Worm (Caenorhabditis elegans) whole organism, young adult: ENCODE data around the gene fbxb-16.

Experiments
- B0019.2 ChIP-seq: fragments of 200-800 bp; sonication (Bioruptor generic); conservative IDR thresholded peaks from 2 replicates; pipeline ENCODE4 v1.3.6; 2022; ENCODE audit warnings: missing genetic modification reagents, missing genetic modification characterization, missing compliant biosample characterization
- B0261.1 ChIP-seq: sonication (generic microtip); optimal IDR thresholded peaks from 2 replicates; lab custom pipeline; 2016; ENCODE audit warnings: mild to moderate bottlenecking, missing genetic modification characterization, moderate library complexity, missing compliant biosample characterization
- C17E4.6 ChIP-seq: fragments of 200-800 bp; sonication (Bioruptor generic); IDR thresholded peaks from 2 replicates; pipeline ENCODE4 v1.3.6; 2022; ENCODE audit warnings: missing genetic modification reagents, missing genetic modification characterization, missing compliant biosample characterization
- F10E7.11 ChIP-seq: sonication (generic microtip); optimal IDR thresholded peaks from 2 replicates; lab custom pipeline; 2017; ENCODE audit warnings: mild to moderate bottlenecking, missing genetic modification characterization, moderate library complexity, missing compliant biosample characterization
- F33H1.4 ChIP-seq: fragments of 200-800 bp; sonication (Bioruptor generic); IDR thresholded peaks from 2 replicates; pipeline ENCODE4 v1.3.6; 2022; ENCODE audit warnings: missing genetic modification reagents, missing genetic modification characterization, missing compliant biosample characterization
- F37B4.10 ChIP-seq: fragments of 200-800 bp; sonication (Bioruptor generic); IDR thresholded peaks from 2 replicates; pipeline ENCODE4 v1.3.6; 2022; ENCODE audit warnings: missing genetic modification characterization, missing compliant biosample characterization
- F55B11.4 ChIP-seq: sonication (generic microtip); optimal IDR thresholded peaks from 2 replicates; lab custom pipeline; 2016; ENCODE audit warnings: missing compliant biosample characterization, missing genetic modification characterization, borderline replicate concordance; ENCODE audit not compliant: insufficient read depth
- K11D2.4 ChIP-seq: fragments of 200-800 bp; sonication (Bioruptor generic); IDR thresholded peaks from 2 replicates; pipeline ENCODE4 v1.3.6; 2022; ENCODE audit warnings: missing genetic modification reagents, missing genetic modification characterization, missing compliant biosample characterization
- Y79H2A.3 ChIP-seq: fragments of 200-800 bp; sonication (Bioruptor generic); conservative IDR thresholded peaks from 2 replicates; pipeline ENCODE4 v1.3.6; 2022; ENCODE audit warnings: missing genetic modification reagents, missing genetic modification characterization, missing compliant biosample characterization
- ama-1 ChIP-seq, 3 experiments: fragments of 150-350 bp in 1 of 3; sonication (generic microtip) in 2 of 3; optimal IDR thresholded peaks; 2 replicates each; lab custom pipeline; 2014 to 2018; ENCODE audit warnings: missing biosample characterization in 2 of 3, missing genetic modification characterization in 2 of 3, missing genetic modification reagents in 2 of 3
- aptf-2 ChIP-seq: fragments of 200-800 bp; sonication (Bioruptor generic); conservative IDR thresholded peaks from 2 replicates; pipeline ENCODE4 v1.3.6; 2022; ENCODE audit warnings: missing genetic modification reagents, missing genetic modification characterization, missing compliant biosample characterization
- aptf-3 ChIP-seq: fragments of 200-800 bp; sonication (Bioruptor generic); IDR thresholded peaks from 2 replicates; pipeline ENCODE4 v1.3.6; 2022; ENCODE audit warnings: missing genetic modification characterization, missing compliant biosample characterization
- atf-7 ChIP-seq: sonication (generic microtip); optimal IDR thresholded peaks from 2 replicates; lab custom pipeline; 2017; ENCODE audit warnings: mild to moderate bottlenecking, missing genetic modification characterization, missing compliant biosample characterization
- attf-3 ChIP-seq: fragments of 200-800 bp; sonication (Bioruptor generic); conservative IDR thresholded peaks from 2 replicates; pipeline ENCODE4 v1.3.6; 2022; ENCODE audit warnings: missing genetic modification reagents, missing genetic modification characterization, missing compliant biosample characterization
- cebp-1 ChIP-seq, 2 experiments: fragments of 200-800 bp in 1 of 2; sonication (Bioruptor generic) in 1 of 2; sonication (generic microtip) in 1 of 2; IDR thresholded peaks in 1 of 2; optimal IDR thresholded peaks in 1 of 2; 2 replicates each; pipeline versions ENCODE4 v1.3.6 to Lab custom; 2017 to 2022; ENCODE audit warnings: missing compliant biosample characterization in 2 of 2, missing genetic modification characterization in 2 of 2, mild to moderate bottlenecking in 1 of 2, missing genetic modification reagents in 1 of 2, moderate library complexity in 1 of 2
- ceh-40 ChIP-seq: fragments of 200-800 bp; sonication (Bioruptor generic); IDR thresholded peaks from 2 replicates; pipeline ENCODE4 v1.3.6; 2022; ENCODE audit warnings: missing genetic modification characterization, missing compliant biosample characterization
- ceh-58 ChIP-seq: fragments of 200-800 bp; sonication (Bioruptor generic); IDR thresholded peaks from 2 replicates; pipeline ENCODE4 v1.3.6; 2022; ENCODE audit warnings: missing genetic modification characterization, missing compliant biosample characterization
- dox-1 ChIP-seq: fragments of 200-800 bp; sonication (Bioruptor generic); IDR thresholded peaks from 2 replicates; pipeline ENCODE4 v1.3.6; 2022; ENCODE audit warnings: missing genetic modification reagents, missing genetic modification characterization, missing compliant biosample characterization
- efl-1 ChIP-seq: fragments of 150-350 bp; optimal IDR thresholded peaks from 2 replicates; lab custom pipeline; 2014; ENCODE audit warnings: missing biosample characterization, missing genetic modification reagents, missing genetic modification characterization
- egrh-3 ChIP-seq: fragments of 200-800 bp; sonication (Bioruptor generic); IDR thresholded peaks from 2 replicates; pipeline ENCODE4 v1.3.6; 2022; ENCODE audit warnings: missing genetic modification reagents, missing genetic modification characterization, missing compliant biosample characterization
- ekl-4 ChIP-seq: fragments of 200-800 bp; sonication (Bioruptor generic); IDR thresholded peaks from 2 replicates; pipeline ENCODE4 v1.3.6; 2022; ENCODE audit warnings: missing genetic modification reagents, missing genetic modification characterization, missing compliant biosample characterization
- hlh-12 ChIP-seq: sonication (generic microtip); optimal IDR thresholded peaks from 2 replicates; lab custom pipeline; 2016; ENCODE audit warnings: missing genetic modification characterization, missing compliant biosample characterization
- hsf-1 ChIP-seq: fragments of 200-800 bp; sonication (Bioruptor generic); IDR thresholded peaks from 2 replicates; pipeline ENCODE4 v1.3.6; 2022; ENCODE audit warnings: missing genetic modification reagents, missing genetic modification characterization, missing compliant biosample characterization
- let-607 ChIP-seq, 2 experiments: fragments of 200-800 bp in 1 of 2; sonication (Bioruptor generic) in 1 of 2; sonication (generic microtip) in 1 of 2; optimal IDR thresholded peaks; 2 replicates each; lab custom pipeline; 2016 to 2018; ENCODE audit warnings: mild to moderate bottlenecking in 2 of 2, missing compliant biosample characterization in 2 of 2, missing genetic modification characterization in 2 of 2, moderate library complexity in 2 of 2, missing genotype in 1 of 2
- lin-26 ChIP-seq: fragments of 200-800 bp; sonication (Bioruptor generic); IDR thresholded peaks from 2 replicates; pipeline ENCODE4 v1.3.6; 2022; ENCODE audit warnings: missing genetic modification reagents, missing genetic modification characterization, missing compliant biosample characterization
- mel-28 ChIP-seq: sonication (generic microtip); optimal IDR thresholded peaks from 2 replicates; lab custom pipeline; 2016; ENCODE audit warnings: borderline replicate concordance, mild to moderate bottlenecking, missing genetic modification characterization, missing compliant biosample characterization
- mes-4 ChIP-seq: sonication (generic microtip); optimal IDR thresholded peaks from 2 replicates; lab custom pipeline; 2016; ENCODE audit warnings: missing genotype, missing genetic modification characterization, missing compliant biosample characterization
- nhr-120 ChIP-seq: fragments of 200-800 bp; sonication (Bioruptor generic); IDR thresholded peaks from 2 replicates; pipeline ENCODE4 v1.3.6; 2022; ENCODE audit warnings: missing genetic modification characterization, missing compliant biosample characterization
- nhr-80 ChIP-seq: sonication (generic microtip); optimal IDR thresholded peaks from 2 replicates; lab custom pipeline; 2016; ENCODE audit warnings: missing genetic modification characterization, missing compliant biosample characterization
- rcor-1 ChIP-seq: fragments of 200-800 bp; sonication (Bioruptor generic); IDR thresholded peaks from 2 replicates; pipeline ENCODE4 v1.3.6; 2022; ENCODE audit warnings: missing genetic modification reagents, missing genetic modification characterization, missing compliant biosample characterization
- rpc-1 ChIP-seq, 2 experiments: fragments of 150-350 bp in 1 of 2; sonication (generic microtip) in 1 of 2; optimal IDR thresholded peaks; 2 replicates each; lab custom pipeline; 2014 to 2018; ENCODE audit warnings: missing biosample characterization in 1 of 2, missing genetic modification characterization in 1 of 2, missing genetic modification reagents in 1 of 2, missing genotype in 1 of 2
- somi-1 ChIP-seq: fragments of 200-800 bp; sonication (Bioruptor generic); optimal IDR thresholded peaks from 2 replicates; lab custom pipeline; 2018; ENCODE audit warnings: mild to moderate bottlenecking, missing genetic modification characterization, missing compliant biosample characterization
- sptf-2 ChIP-seq: fragments of 200-800 bp; sonication (Bioruptor generic); optimal IDR thresholded peaks from 2 replicates; lab custom pipeline; 2018; ENCODE audit warnings: mild to moderate bottlenecking, missing genetic modification characterization, missing compliant biosample characterization
- tbp1 ChIP-seq: fragments of 200-800 bp; sonication (Bioruptor generic); optimal IDR thresholded peaks from 2 replicates; lab custom pipeline; 2018; ENCODE audit warnings: mild to moderate bottlenecking, missing genetic modification characterization, missing compliant biosample characterization
- unc-130 ChIP-seq: sonication (generic microtip); optimal IDR thresholded peaks from 2 replicates; lab custom pipeline; 2016; ENCODE audit warnings: missing genetic modification reagents, missing genetic modification characterization, missing compliant biosample characterization
- zfh-2 ChIP-seq: fragments of 200-800 bp; sonication (Bioruptor generic); conservative IDR thresholded peaks from 2 replicates; pipeline ENCODE4 v1.3.6; 2022; ENCODE audit warnings: missing genetic modification reagents, missing genetic modification characterization, missing compliant biosample characterization
- ztf-26 ChIP-seq: sonication (generic microtip); optimal IDR thresholded peaks from 2 replicates; lab custom pipeline; 2017; ENCODE audit warnings: missing genetic modification characterization, missing compliant biosample characterization

The fbxb-16 gene

ce11 chrII:1651804-1652203 is at the start of gene fbxb-16:
fbxb-16 (minus strand) TSS chrII:1651904.
- no peak for TF ChIP-seq rcor-1 (GFP tag; lab: Robert Waterston, UW)

- TF ChIP-seq tbp1 (GFP tag; lab: Kevin White, UChicago) (peak; percentile 76), rpc-1 (optimal IDR thresholded peaks at IDR 0.05; lab: Kevin White, UChicago) (peak; percentile 32), rpc-1 (tag; optimal IDR thresholded peaks at IDR 0.05; lab: Kevin White, UChicago) (peak; percentile 66), lin-26 (GFP tag; lab: Robert Waterston, UW) (peak; percentile 61; the same call in 1 of the 2 replicates), B0261.1 (peak; percentile 59)
Measured at ce11 chrII:1700518-1701091, 48.9 kb upstream of the fbxb-16 start.

ce11 chrII:1695861-1696260 is 44.2 kb upstream of the fbxb-16 start, which contains the start of gene F58E1.13:
F58E1.13 (minus strand) TSS chrII:1695872.
- TF ChIP-seq F55B11.4 (no peak), unc-130 (GFP tag; lab: Kevin White, UChicago) (no peak), egrh-3 (no peak), efl-1 (peak; percentile 5), aptf-2 (peak; percentile 90)

- TF ChIP-seq attf-3 (GFP tag; lab: Robert Waterston, UW) (no peak), let-607 (tag; optimal IDR thresholded peaks at IDR 0.05; lab: Kevin White, UChicago) (no peak), zfh-2 (no peak), sptf-2 (no peak), dox-1 (no peak), K11D2.4 (GFP tag; lab: Robert Waterston, UW) (no peak), ceh-40 (no peak), nhr-120 (no peak), mel-28 (tag; lab: Kevin White, UChicago) (no peak), F37B4.10 (GFP tag; lab: Robert Waterston, UW) (no peak), ekl-4 (GFP tag; lab: Robert Waterston, UW) (no peak), F33H1.4 (GFP tag; lab: Robert Waterston, UW) (no peak), B0019.2 (GFP tag; lab: Robert Waterston, UW) (no peak), ztf-26 (tag; lab: Kevin White, UChicago) (no peak)
Measured at ce11 chrII:1694530-1694929, 42.8 kb upstream of the fbxb-16 start, which contains the start of gene fbxc-26. fbxc-26 (minus strand) TSS chrII:1694630.

ce11 chrII:1692827-1693226 is 41.1 kb upstream of the fbxb-16 start, which contains the start of gene fbxc-21:
fbxc-21 (minus strand) TSS chrII:1692927.
- TF ChIP-seq ceh-58 (GFP tag; lab: Robert Waterston, UW) (no peak), atf-7 (no peak), nhr-80 (no peak), somi-1 (GFP tag; lab: Kevin White, UChicago) (no peak), hlh-12 (tag; lab: Kevin White, UChicago) (no peak), ceh-40 (no peak), zfh-2 (no peak), hsf-1 (GFP tag; lab: Robert Waterston, UW) (no peak), cebp-1 (GFP tag; IDR thresholded peaks at IDR 0.05; lab: Robert Waterston, UW) (no peak), cebp-1 (tag; optimal IDR thresholded peaks at IDR 0.05; lab: Kevin White, UChicago) (no peak), attf-3 (GFP tag; lab: Robert Waterston, UW) (no peak), ama-1 (optimal IDR thresholded peaks at IDR 0.05; lab: Kevin White, UChicago) (no peak), ama-1 (GFP tag; optimal IDR thresholded peaks at IDR 0.05; lab: Kevin White, UChicago) (no peak), aptf-3 (GFP tag; lab: Robert Waterston, UW) (no peak), mes-4 (no peak), Y79H2A.3 (GFP tag; lab: Robert Waterston, UW) (no peak), F10E7.11 (tag; lab: Kevin White, UChicago) (no peak), lin-26 (GFP tag; lab: Robert Waterston, UW) (no peak), C17E4.6 (GFP tag; lab: Robert Waterston, UW) (no peak)
